Worm (Caenorhabditis elegans): ENCODE results near the gene Y57A10A.2.

ce11 chrII:12172273-12172672, 24.8 kb downstream of the Y57A10A.2 start, which contains the start of gene rol-1:
- TF ChIP-seq F57A8.1 (GFP tag; optimal IDR thresholded peaks at IDR 0.05), result no peak
- no peak for TF ChIP-seq ceh-91 (GFP tag; IDR thresholded peaks at IDR 0.05)
- no peak for TF ChIP-seq D2030.7 (GFP tag; IDR thresholded peaks at IDR 0.05)
- TF ChIP-seq somi-1 (GFP tag; optimal IDR thresholded peaks at IDR 0.05), result no peak
- no peak for TF ChIP-seq nfyb-1 (GFP tag; IDR thresholded peaks at IDR 0.05)
- TF ChIP-seq madf-3 (GFP tag; IDR thresholded peaks at IDR 0.05), result no peak
- no peak for TF ChIP-seq F57C9.4 (tag; optimal IDR thresholded peaks at IDR 0.05)
- TF ChIP-seq sea-2 (GFP tag; IDR thresholded peaks at IDR 0.05), result no peak
- no peak for TF ChIP-seq Y53F4B.3 (GFP tag; IDR thresholded peaks at IDR 0.05)

Measured in whole organism, young adult.